Worm (Caenorhabditis elegans) whole organism, mixed stage, embryonic: ENCODE results near the gene F49C12.5.

Experiments used
- M03D4.4 ChIP-seq: sonication (generic microtip); optimal IDR thresholded peaks from 2 replicates; lab custom pipeline; 2017; ENCODE audit warnings: mild to moderate bottlenecking, missing genetic modification characterization, missing compliant biosample characterization
- bed-3 ChIP-seq: fragments of 200-800 bp; sonication (Bioruptor generic); optimal IDR thresholded peaks from 3 replicates; lab custom pipeline; 2018; ENCODE audit warnings: mild to moderate bottlenecking, missing genetic modification characterization, moderate library complexity, missing compliant biosample characterization
- blmp-1 ChIP-seq: fragments of 150-350 bp; optimal IDR thresholded peaks from 2 replicates; lab custom pipeline; 2014; ENCODE audit warnings: missing biosample characterization, missing genetic modification characterization
- ceh-39 ChIP-seq: fragments of 150-350 bp; optimal IDR thresholded peaks from 2 replicates; lab custom pipeline; 2014; ENCODE audit warnings: missing biosample characterization, missing genetic modification characterization
- ceh-43 ChIP-seq: fragments of 200-800 bp; sonication (Bioruptor generic); optimal IDR thresholded peaks from 2 replicates; lab custom pipeline; 2018; ENCODE audit warnings: mild to moderate bottlenecking, missing genetic modification characterization, moderate library complexity, missing compliant biosample characterization
- ces-1 ChIP-seq: fragments of 150-350 bp; optimal IDR thresholded peaks from 2 replicates; lab custom pipeline; 2014; ENCODE audit warnings: missing biosample characterization, missing genetic modification reagents, missing genetic modification characterization
- cnd-1 ChIP-seq: fragments of 200-800 bp; sonication (Bioruptor generic); optimal IDR thresholded peaks from 2 replicates; lab custom pipeline; 2018; ENCODE audit warnings: mild to moderate bottlenecking, missing genetic modification characterization, missing compliant biosample characterization
- drap-1 ChIP-seq: fragments of 200-800 bp; sonication (Bioruptor generic); optimal IDR thresholded peaks from 3 replicates; lab custom pipeline; 2018; ENCODE audit warnings: mild to moderate bottlenecking, missing genetic modification characterization, missing compliant biosample characterization
- elt-1 ChIP-seq: sonication (generic microtip); optimal IDR thresholded peaks from 2 replicates; lab custom pipeline; 2017; ENCODE audit warnings: missing genetic modification characterization, mild to moderate bottlenecking, missing compliant biosample characterization, antibody characterized with exemption, moderate library complexity, borderline replicate concordance; ENCODE audit not compliant: insufficient read depth
- elt-3 ChIP-seq: fragments of 150-350 bp; optimal IDR thresholded peaks from 2 replicates; lab custom pipeline; 2014; ENCODE audit warnings: missing biosample characterization, missing genetic modification characterization
- flh-1 ChIP-seq: fragments of 200-800 bp; sonication (Bioruptor generic); optimal IDR thresholded peaks from 2 replicates; lab custom pipeline; 2018; ENCODE audit warnings: mild to moderate bottlenecking, missing genetic modification characterization, moderate library complexity, missing compliant biosample characterization
- lin-13 ChIP-seq: fragments of 150-350 bp; optimal IDR thresholded peaks from 2 replicates; lab custom pipeline; 2014; ENCODE audit warnings: missing biosample characterization, missing genetic modification characterization
- lin-32 ChIP-seq: fragments of 200-800 bp; sonication (Bioruptor generic); optimal IDR thresholded peaks from 2 replicates; lab custom pipeline; 2018; ENCODE audit warnings: mild to moderate bottlenecking, missing genetic modification characterization, missing compliant biosample characterization
- mab-5 ChIP-seq: fragments of 150-350 bp; optimal IDR thresholded peaks from 2 replicates; lab custom pipeline; 2014; ENCODE audit warnings: missing biosample characterization, missing genetic modification characterization
- mep-1 ChIP-seq: fragments of 150-350 bp; optimal IDR thresholded peaks from 2 replicates; lab custom pipeline; 2017; ENCODE audit warnings: missing biosample characterization, missing genetic modification reagents, missing genetic modification characterization, inconsistent platforms
- mls-2 ChIP-seq: sonication (generic microtip); optimal IDR thresholded peaks from 2 replicates; lab custom pipeline; 2016; ENCODE audit warnings: mild to moderate bottlenecking, missing genetic modification characterization, moderate library complexity, missing compliant biosample characterization
- nhr-12 ChIP-seq: fragments of 150-350 bp; optimal IDR thresholded peaks from 2 replicates; lab custom pipeline; 2014; ENCODE audit warnings: missing biosample characterization, missing genetic modification characterization
- nhr-2 ChIP-seq: fragments of 150-350 bp; optimal IDR thresholded peaks from 2 replicates; lab custom pipeline; 2014; ENCODE audit warnings: missing biosample characterization, missing genetic modification characterization
- nhr-237 ChIP-seq: fragments of 150-350 bp; optimal IDR thresholded peaks from 2 replicates; lab custom pipeline; 2014; ENCODE audit warnings: missing biosample characterization, missing genetic modification characterization
- nhr-28 ChIP-seq: fragments of 150-350 bp; optimal IDR thresholded peaks from 2 replicates; lab custom pipeline; 2014; ENCODE audit warnings: missing biosample characterization, missing genetic modification characterization
- pha-4 ChIP-seq: fragments of 150-350 bp; optimal IDR thresholded peaks from 2 replicates; lab custom pipeline; 2018; ENCODE audit warnings: missing biosample characterization, missing genetic modification reagents, missing genetic modification characterization
- sem-2 ChIP-seq: fragments of 200-800 bp; sonication (Bioruptor generic); optimal IDR thresholded peaks from 2 replicates; lab custom pipeline; 2018; ENCODE audit warnings: mild to moderate bottlenecking, missing genetic modification characterization, missing compliant biosample characterization
- snpc-4 ChIP-seq: fragments of 150-350 bp; optimal IDR thresholded peaks from 2 replicates; lab custom pipeline; 2014; ENCODE audit warnings: missing biosample characterization, missing genetic modification characterization
- tbx-8 ChIP-seq: fragments of 200-800 bp; sonication (Bioruptor generic); optimal IDR thresholded peaks from 2 replicates; lab custom pipeline; 2018; ENCODE audit warnings: mild to moderate bottlenecking, missing genetic modification characterization, moderate library complexity, missing compliant biosample characterization
- unc-120 ChIP-seq: sonication (generic microtip); optimal IDR thresholded peaks from 2 replicates; lab custom pipeline; 2017; ENCODE audit warnings: missing genetic modification characterization, missing compliant biosample characterization; ENCODE audit not compliant: poor library complexity, severe bottlenecking
- unc-39 ChIP-seq: fragments of 150-350 bp; optimal IDR thresholded peaks from 2 replicates; lab custom pipeline; 2014; ENCODE audit warnings: missing biosample characterization, missing genetic modification characterization
- unc-62 ChIP-seq: fragments of 150-350 bp; optimal IDR thresholded peaks from 2 replicates; lab custom pipeline; 2014; ENCODE audit warnings: missing biosample characterization, missing genetic modification reagents, missing genetic modification characterization
- zip-8 ChIP-seq: fragments of 150-350 bp; optimal IDR thresholded peaks from 2 replicates; lab custom pipeline; 2014; ENCODE audit warnings: missing biosample characterization, missing genetic modification characterization
- ztf-11 ChIP-seq: fragments of 150-350 bp; optimal IDR thresholded peaks from 2 replicates; lab custom pipeline; 2014; ENCODE audit warnings: missing biosample characterization, missing genetic modification characterization

F49C12.5 gene

DNA sequence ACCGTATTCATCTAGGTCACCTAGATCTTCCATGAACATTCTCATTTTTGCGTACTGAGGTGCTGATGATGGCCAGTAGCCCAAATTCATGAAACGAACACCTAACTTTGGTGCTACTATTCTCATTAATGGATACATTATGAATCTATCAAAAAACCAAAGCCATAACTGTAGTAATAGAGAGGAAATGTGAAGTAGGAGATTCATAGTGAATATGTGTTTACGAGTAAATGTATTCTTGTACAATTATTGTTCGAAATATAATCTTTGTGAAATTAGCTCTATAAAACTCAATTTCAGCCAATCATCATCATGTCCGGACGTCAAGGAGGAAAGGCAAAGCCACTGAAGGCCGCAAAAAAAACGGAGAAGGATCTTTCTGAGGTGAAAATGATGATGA is 14.4 kb downstream of the F49C12.5 start, which contains the start of the genes F49C12.11 and nemt-1:
Gene F49C12.11, plus strand, starts transcription at position 301 of the 400 bp plus-strand sequence.
Gene nemt-1, minus strand, starts transcription at position 360 of the 400 bp plus-strand sequence.
- no peak for TF ChIP-seq snpc-4 (tag; lab: Kevin White, UChicago)
- no peak for TF ChIP-seq mls-2 (tag; lab: Kevin White, UChicago)
- TF ChIP-seq unc-120: no peak
- no peak for TF ChIP-seq elt-1 (tag; lab: Kevin White, UChicago)
- TF ChIP-seq lin-13 (tag; lab: Kevin White, UChicago): no peak

DNA sequence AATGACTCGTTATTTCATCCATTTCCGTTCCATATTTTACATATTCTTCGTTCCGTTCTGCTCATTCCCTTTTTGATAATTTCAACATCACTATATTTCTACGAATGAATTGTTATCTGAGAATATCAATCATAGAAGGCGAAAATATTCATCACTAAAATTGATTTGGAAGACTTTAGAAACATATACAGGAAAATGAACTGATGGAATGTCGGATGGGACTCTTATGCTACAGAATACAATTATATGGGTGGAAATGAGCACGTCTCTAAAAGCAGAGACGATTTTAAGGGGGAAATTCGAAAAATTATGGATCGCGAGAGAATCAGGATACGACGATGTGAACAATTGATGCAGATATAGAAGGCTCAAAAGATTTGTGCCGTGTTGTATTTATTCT is 15.3 kb downstream of the F49C12.5 start:
- TF ChIP-seq blmp-1 (no peak), ces-1 (GFP tag; lab: Kevin White, UChicago) (no peak), mep-1 (no peak), nhr-12 (tag; lab: Kevin White, UChicago) (no peak), lin-13 (tag; lab: Kevin White, UChicago) (no peak), ceh-39 (tag; lab: Kevin White, UChicago) (no peak), ceh-43 (GFP tag; lab: Kevin White, UChicago) (no peak), nhr-28 (tag; lab: Kevin White, UChicago) (no peak), lin-32 (GFP tag; lab: Kevin White, UChicago) (no peak), pha-4 (tag; lab: Kevin White, UChicago) (no peak)
- TF ChIP-seq, all 35 proteins: peak for 0

DNA sequence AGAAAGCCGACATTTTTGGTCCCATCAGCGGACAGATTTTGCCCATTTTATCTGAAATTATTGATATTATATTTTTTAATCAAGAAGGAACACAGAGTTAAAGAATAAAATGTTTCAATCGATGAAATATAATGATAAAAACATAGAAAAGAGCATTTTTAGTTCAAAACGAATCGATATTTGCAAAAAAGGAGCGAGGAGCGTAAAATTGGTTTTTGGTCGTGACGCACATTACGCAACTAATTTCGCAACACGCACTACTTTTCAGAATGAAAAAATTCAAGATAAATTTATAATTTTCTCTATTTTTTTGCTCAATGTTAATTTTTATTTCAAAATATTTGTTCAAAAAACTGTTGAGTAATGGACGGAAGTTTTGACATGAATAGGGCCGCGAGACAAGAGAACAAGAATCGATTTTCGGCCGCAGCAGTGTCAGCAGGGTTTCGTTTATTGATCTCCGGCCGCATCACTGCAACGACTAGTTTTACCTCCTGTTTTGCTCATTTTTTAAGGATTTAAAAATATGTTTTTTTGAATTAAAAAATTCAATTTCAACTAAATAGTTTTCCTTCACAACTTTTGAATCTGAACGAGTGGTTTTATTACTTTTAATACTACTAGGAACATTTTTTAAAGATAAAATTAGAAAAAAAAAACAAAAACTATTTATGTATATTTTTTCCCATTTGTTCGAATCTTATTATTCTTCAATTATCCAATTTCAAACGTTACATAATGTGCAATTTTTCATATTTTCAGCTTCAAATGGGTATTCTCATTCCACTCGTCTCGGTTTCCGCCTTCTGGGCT is 16.5 kb downstream of the F49C12.5 start, which contains the start of the genes F49C12.12 and vha-17:
Gene F49C12.12, minus strand, starts transcription at position 51 of the 813 bp plus-strand sequence.
Gene vha-17, plus strand, starts transcription at position 763 of the 813 bp plus-strand sequence.
- TF ChIP-seq flh-1 (no peak), nhr-237 (peak; percentile 10), ceh-39 (tag; lab: Kevin White, UChicago) (peak; percentile 33), unc-120 (peak; percentile 1), nhr-2 (tag; lab: Kevin White, UChicago) (no peak), ztf-11 (tag; lab: Kevin White, UChicago) (no peak), bed-3 (GFP tag; lab: Kevin White, UChicago) (no peak)

DNA sequence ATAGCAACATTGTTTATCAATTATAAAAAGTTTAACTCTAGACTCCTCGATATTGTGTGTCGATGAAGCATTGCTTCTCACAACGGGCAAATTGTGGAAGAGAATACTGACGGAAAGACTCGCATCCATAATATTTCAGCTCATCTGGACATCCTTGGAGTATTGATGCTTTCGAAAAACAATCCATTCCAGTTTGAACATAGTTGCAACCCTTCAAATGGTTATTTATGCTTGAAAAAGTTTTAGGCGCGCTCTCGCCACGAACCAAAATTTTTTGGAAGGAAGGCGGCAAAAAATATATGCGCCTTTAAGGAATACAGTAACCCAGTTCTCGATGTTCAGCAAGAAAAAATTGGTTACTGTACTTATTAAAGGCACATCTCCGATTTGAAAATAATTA is 17.8 kb downstream of the F49C12.5 start:
- TF ChIP-seq cnd-1 (no peak), pha-4 (tag; lab: Kevin White, UChicago) (no peak), blmp-1 (no peak), unc-62 (GFP tag; lab: Kevin White, UChicago) (no peak), flh-1 (no peak), tbx-8 (GFP tag; lab: Kevin White, UChicago) (no peak)
- TF ChIP-seq, all 35 proteins: peak for 0

DNA sequence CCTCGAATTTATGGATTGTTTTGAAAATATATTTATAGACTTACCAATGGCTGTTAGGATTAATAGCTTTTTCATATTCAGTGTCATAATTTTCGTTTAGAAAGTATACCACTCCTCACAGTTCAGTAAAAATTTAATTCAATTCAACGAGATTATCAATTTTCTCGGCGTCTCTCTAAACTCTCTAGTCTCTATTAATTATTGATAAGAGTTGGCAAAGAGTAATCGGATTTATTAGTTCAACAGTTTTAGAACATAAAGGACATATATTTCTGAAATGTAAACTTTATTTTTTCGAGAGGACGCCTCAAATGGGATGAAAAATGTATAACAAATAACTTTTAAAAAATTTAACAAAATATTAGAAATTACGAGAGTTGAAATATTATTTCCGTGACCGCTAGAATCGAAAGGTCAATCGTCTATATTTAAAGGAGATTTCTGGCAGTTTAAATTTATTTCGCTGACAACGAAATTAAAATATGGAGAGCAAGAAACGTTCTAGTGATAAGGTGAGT is 19.3 kb downstream of the F49C12.5 start, which contains the start of the genes nspg-11 and F49C12.15:
Gene nspg-11, minus strand, starts transcription at position 101 of the 518 bp plus-strand sequence.
Gene F49C12.15, plus strand, starts transcription at position 468 of the 518 bp plus-strand sequence.
- no peak for TF ChIP-seq lin-13 (tag; lab: Kevin White, UChicago)

DNA sequence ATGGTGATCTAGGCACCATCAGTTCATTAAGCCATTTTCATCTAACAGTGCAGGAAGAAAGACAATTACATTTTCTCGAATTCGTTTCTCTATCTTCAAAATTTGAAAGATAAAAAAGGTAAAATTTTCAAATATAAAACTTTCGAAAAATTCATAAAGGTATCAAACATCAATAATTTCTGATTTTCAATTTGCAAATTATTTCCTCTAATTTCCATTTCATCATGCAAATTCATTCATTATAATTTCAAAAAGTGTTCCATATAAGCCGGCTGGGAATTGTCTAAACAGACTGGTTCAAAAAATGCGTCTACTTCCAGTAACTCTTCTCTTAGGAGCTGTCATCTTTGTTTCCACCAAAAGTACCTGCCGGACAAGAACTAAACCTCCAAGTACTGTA is 23.0 kb downstream of the F49C12.5 start, which contains the start of gene clec-183:
Gene clec-183, plus strand, starts transcription at position 301 of the 400 bp plus-strand sequence.
- no peak for TF ChIP-seq unc-62 (GFP tag; lab: Kevin White, UChicago)

DNA sequence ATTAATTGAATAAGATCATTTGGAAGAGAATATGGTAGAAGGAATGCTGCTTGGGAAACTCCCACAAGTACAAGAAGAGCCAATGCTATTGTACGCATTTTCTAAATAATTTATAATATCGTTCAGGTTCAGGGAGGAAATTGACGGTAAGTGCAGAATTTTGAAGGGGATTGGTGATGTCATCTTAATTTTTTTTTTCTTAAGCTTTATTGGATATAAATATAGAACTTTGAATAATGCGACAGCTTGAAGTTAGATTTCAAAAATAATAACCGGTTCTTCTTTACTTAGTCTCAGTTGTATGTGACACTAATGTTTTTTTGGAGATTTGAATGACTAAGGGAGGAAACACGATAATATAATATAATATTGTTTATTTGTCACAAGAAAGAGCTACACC is 26.0 kb downstream of the F49C12.5 start, which contains the start of gene nspg-7.1:
Gene nspg-7.1, minus strand, starts transcription at position 101 of the 400 bp plus-strand sequence.
- TF ChIP-seq mab-5 (tag; lab: Kevin White, UChicago) (no peak), drap-1 (GFP tag; lab: Kevin White, UChicago) (no peak), zip-8 (no peak), tbx-8 (GFP tag; lab: Kevin White, UChicago) (no peak), nhr-237 (no peak), ztf-11 (tag; lab: Kevin White, UChicago) (no peak), unc-39 (tag; lab: Kevin White, UChicago) (no peak), sem-2 (no peak), mls-2 (tag; lab: Kevin White, UChicago) (no peak), elt-1 (tag; lab: Kevin White, UChicago) (no peak), pha-4 (tag; lab: Kevin White, UChicago) (no peak), unc-120 (no peak), M03D4.4 (tag; lab: Kevin White, UChicago) (no peak), elt-3 (tag; lab: Kevin White, UChicago) (no peak)
